Worm (Caenorhabditis elegans): ENCODE data around the gene fut-4.

fut-4 gene

ce11 chrII:2854794-2855193 is 32.5 kb upstream of the fut-4 start (continued):
- TF ChIP-seq C16A3.4 (tag; optimal IDR thresholded peaks at IDR 0.05) (no peak), aha-1 (tag; optimal IDR thresholded peaks at IDR 0.05) (no peak), snpc-4 (tag; optimal IDR thresholded peaks at IDR 0.05) (no peak), dpl-1 (GFP tag; optimal IDR thresholded peaks at IDR 0.05) (peak in 1 of 3 experiments; percentile 10), elt-2 (tag; optimal IDR thresholded peaks at IDR 0.05) (no peak), nhr-237 (tag; optimal IDR thresholded peaks at IDR 0.05) (no peak), nhr-84 (tag; optimal IDR thresholded peaks at IDR 0.05) (no peak), dsc-1 (tag; optimal IDR thresholded peaks at IDR 0.05) (no peak), F16B12.6 (tag; optimal IDR thresholded peaks at IDR 0.05) (no peak), unc-30 (tag; optimal IDR thresholded peaks at IDR 0.05) (no peak), pax-3 (tag; optimal IDR thresholded peaks at IDR 0.05) (no peak), alr-1 (tag; optimal IDR thresholded peaks at IDR 0.05; ENCODE audit: borderline replicate concordance) (no peak), lin-35 (GFP tag; optimal IDR thresholded peaks at IDR 0.05) (no peak), nhr-19 (GFP tag; conservative IDR thresholded peaks at IDR 0.05) (0 out of 2 replicates have a peak, but pooled peaks have one; percentile 15), mep-1 (tag; optimal IDR thresholded peaks at IDR 0.05) (peak; percentile 25), sox-4 (tag; optimal IDR thresholded peaks at IDR 0.05) (no peak), unc-130 (tag; optimal IDR thresholded peaks at IDR 0.05) (no peak), nhr-90 (tag; optimal IDR thresholded peaks at IDR 0.05; ENCODE audit: poor library complexity) (no peak), nhr-12 (tag; optimal IDR thresholded peaks at IDR 0.05) (no peak), sup-37 (GFP tag; optimal IDR thresholded peaks at IDR 0.05) (no peak), hlh-4 (tag; optimal IDR thresholded peaks at IDR 0.05) (no peak), nhr-71 (tag; optimal IDR thresholded peaks at IDR 0.05) (peak; percentile 25), zag-1 (tag; optimal IDR thresholded peaks at IDR 0.05) (no peak), rnt-1 (tag; optimal IDR thresholded peaks at IDR 0.05) (no peak), ceh-63 (GFP tag; optimal IDR thresholded peaks at IDR 0.05) (no peak), blmp-1 (tag; optimal IDR thresholded peaks at IDR 0.05) (peak; percentile 74), egl-13 (tag; optimal IDR thresholded peaks at IDR 0.05) (no peak), ceh-90 (tag; optimal IDR thresholded peaks at IDR 0.05) (no peak), irx-1 (tag; optimal IDR thresholded peaks at IDR 0.05) (no peak), fkh-8 (tag; optimal IDR thresholded peaks at IDR 0.05) (no peak), ceh-88 (GFP tag; IDR thresholded peaks at IDR 0.05) (no peak), xbp-1 (tag; optimal IDR thresholded peaks at IDR 0.05) (no peak), fkh-10 (GFP tag; optimal IDR thresholded peaks at IDR 0.05) (no peak)

DNA sequence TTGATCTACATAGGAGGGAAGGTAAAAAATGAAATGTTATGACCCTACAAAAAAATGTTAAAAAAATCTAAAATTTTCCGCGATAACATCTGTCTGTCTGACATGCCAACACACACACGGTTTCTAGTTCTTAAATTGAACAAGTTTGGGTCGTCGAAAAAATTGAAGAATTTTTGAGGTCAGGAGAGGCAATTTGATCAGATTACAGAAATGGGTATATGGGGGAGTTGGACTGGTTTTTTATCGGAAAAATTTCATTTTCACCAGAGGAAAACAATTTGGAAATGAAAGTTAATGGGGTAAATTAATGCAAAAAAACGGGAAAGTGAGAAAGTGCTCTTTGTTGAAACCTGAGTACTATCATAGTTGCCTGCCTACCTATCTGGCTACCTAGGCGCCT is 31.4 kb upstream of the fut-4 start:
- TF ChIP-seq C04F5.9 (tag; optimal IDR thresholded peaks at IDR 0.05) = no peak
- peak; percentile 50 for TF ChIP-seq blmp-1 (tag; optimal IDR thresholded peaks at IDR 0.05)
- peak; percentile 29 for TF ChIP-seq nhr-85 (tag)

- no peak for TF ChIP-seq elt-2 (tag; optimal IDR thresholded peaks at IDR 0.05)
Observed at ce11 chrII:2852493-2852892, 30.2 kb upstream of the fut-4 start, which contains the start of gene ptc-3. Gene ptc-3, minus strand, starts transcription at chrII:2852593.

DNA sequence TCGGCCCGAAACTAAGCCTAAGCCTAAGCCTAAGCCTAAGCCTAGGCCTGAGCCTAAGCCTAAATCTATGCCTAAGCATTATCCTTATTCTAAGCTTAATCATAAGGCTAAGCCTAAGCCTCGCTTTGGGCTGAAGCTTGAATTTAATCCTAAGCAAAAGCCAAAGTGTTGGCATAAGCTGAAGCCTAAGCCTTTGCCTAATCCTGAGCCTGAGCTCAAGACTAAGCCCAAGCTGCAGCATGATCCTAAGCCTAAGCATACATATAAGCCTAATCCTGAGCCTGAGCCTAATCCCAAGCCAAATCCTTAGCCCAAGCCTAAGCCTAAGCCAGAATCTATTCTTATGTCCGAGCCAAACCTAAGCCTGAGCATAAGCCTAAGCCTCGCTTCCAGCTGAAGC is 24.2 kb upstream of the fut-4 start:
- no peak for TF ChIP-seq nhr-77 (tag; optimal IDR thresholded peaks at IDR 0.05)
- no peak for TF ChIP-seq irx-1 (tag; optimal IDR thresholded peaks at IDR 0.05)
- no peak for TF ChIP-seq ceh-8 (GFP tag; optimal IDR thresholded peaks at IDR 0.05)
- TF ChIP-seq ztf-11 (tag; optimal IDR thresholded peaks at IDR 0.05) = no peak
- no peak for TF ChIP-seq C16A3.4 (tag; optimal IDR thresholded peaks at IDR 0.05)
- TF ChIP-seq nhr-20 (tag; optimal IDR thresholded peaks at IDR 0.05) = no peak
- no peak for TF ChIP-seq nhr-28 (tag; optimal IDR thresholded peaks at IDR 0.05)
- no peak for TF ChIP-seq aly-2 (tag; optimal IDR thresholded peaks at IDR 0.05)
- no peak for TF ChIP-seq elt-2 (tag; optimal IDR thresholded peaks at IDR 0.05)
- TF ChIP-seq zag-1 (tag; optimal IDR thresholded peaks at IDR 0.05) = no peak
- no peak for TF ChIP-seq ztf-4 (tag; optimal IDR thresholded peaks at IDR 0.05)
- no peak for TF ChIP-seq efl-3 (GFP tag; optimal IDR thresholded peaks at IDR 0.05)
